Fruit fly (Drosophila melanogaster) S2 (cell line): ENCODE data around the gene na.

Experiments
- CG8478 ChIP-seq: fragments of >200 bp; optimal IDR thresholded peaks from 2 replicates; lab custom pipeline; 2018
- CTCF ChIP-seq, 2 experiments: fragments of >200 bp; optimal IDR thresholded peaks; 2 replicates each; lab custom pipeline; 2018

na gene

dm6 chrX:14266075-14266474 is at the start of gene na, which contains the start of gene CG13404:
Gene na, plus strand, starts transcription at chrX:14266367.
Gene CG13404, minus strand, starts transcription at chrX:14266250.
- TF ChIP-seq CTCF (optimal IDR thresholded peaks at IDR 0.05; lab: Kevin White, UChicago) (no peak), CG8478 (lab: Kevin White, UChicago) (no peak)

dm6 chrX:14216844-14217243 is 49.3 kb upstream of the na start:
- TF ChIP-seq CG8478 (lab: Kevin White, UChicago) = no peak
- no peak for TF ChIP-seq CTCF (optimal IDR thresholded peaks at IDR 0.05; lab: Kevin White, UChicago)

DNA sequence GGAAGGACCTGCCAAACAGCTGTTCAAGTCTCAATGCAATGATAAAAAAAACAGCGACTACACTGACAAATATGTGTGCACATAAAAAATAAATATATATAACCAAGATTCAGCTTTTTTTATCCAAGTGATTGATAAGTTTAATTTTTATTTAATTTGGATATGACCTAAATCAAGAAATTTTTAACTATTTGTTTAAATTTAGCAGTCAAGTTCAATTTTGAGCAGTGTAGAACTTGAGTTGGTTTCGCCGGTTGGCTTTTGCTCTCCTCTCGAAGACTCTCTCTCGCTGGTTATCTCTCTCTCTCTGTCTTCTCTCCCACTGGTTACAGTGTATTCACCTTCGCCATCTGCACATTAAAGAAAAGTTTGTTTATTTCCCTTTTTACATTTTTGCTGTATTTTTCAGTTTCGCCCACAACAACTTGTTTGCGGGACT is 48.1 kb upstream of the na start:
- TF ChIP-seq CTCF (optimal IDR thresholded peaks at IDR 0.05; lab: Kevin White, UChicago) (no peak), CG8478 (lab: Kevin White, UChicago) (no peak)

DNA sequence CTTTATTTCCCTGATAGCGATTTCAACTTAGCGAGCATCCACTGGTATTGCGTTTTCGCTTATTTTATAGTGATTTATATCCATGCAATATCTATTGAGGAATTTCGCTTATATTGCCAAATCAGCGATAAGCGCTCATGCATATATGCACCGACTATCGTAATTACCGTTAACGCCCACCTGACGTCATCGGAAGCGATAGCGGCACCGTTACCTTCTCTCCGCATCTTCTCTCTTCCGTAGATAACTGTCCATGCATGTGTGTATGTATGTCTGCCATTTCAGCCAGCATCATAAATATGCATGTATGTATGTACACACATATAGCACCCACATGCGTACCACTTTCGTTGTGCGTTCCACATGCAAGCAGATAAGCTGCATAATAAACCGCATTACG is 45.0 kb upstream of the na start:
- TF ChIP-seq CTCF (optimal IDR thresholded peaks at IDR 0.05; lab: Kevin White, UChicago) = no peak
- no peak for TF ChIP-seq CG8478 (lab: Kevin White, UChicago)

DNA sequence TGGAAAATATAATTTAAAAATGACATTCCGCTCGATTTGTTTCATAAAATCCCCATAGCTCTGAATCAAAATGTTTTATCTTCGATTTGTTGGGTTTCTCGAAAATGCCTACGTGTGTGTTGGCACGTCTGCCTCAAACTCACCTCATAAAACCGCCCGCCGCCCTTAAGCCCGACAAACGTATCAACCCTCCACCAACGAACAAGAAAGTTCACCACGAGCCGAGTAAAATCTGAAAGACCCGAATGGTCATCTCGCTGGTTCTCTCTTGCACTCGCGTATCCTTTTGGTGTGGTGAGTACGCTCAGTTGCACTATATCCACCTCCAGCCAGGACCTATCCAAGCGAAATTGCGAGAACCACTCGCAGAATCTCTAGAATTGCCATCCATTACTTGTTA is 44.2 kb upstream of the na start:
- no peak for TF ChIP-seq CTCF (optimal IDR thresholded peaks at IDR 0.05; lab: Kevin White, UChicago)
- TF ChIP-seq CG8478 (lab: Kevin White, UChicago) = no peak

DNA sequence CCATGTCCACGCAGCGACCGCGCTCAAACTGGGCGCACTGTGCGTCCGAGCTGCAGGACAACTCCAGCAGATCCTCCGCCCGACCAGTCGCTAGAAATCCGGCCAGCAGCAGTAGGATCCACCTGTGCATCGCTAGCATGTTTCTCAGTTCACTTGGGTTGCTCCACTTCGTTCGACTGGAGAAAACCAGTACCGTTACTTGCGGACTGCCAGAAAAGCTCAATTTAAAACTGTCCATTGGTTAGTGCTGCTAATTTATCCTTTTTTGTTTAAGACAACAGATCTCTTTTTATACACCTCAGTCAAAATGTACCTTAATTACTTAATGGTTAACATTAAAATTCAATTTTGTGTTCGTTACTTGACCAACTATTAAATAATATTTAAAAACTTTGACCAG is 40.5 kb upstream of the na start, which contains the start of gene CG11674:
Gene CG11674 (minus strand): TSS at position 215 of the 400 bp plus-strand sequence.
- TF ChIP-seq CTCF (optimal IDR thresholded peaks at IDR 0.05; lab: Kevin White, UChicago) (no peak), CG8478 (lab: Kevin White, UChicago) (no peak)

DNA sequence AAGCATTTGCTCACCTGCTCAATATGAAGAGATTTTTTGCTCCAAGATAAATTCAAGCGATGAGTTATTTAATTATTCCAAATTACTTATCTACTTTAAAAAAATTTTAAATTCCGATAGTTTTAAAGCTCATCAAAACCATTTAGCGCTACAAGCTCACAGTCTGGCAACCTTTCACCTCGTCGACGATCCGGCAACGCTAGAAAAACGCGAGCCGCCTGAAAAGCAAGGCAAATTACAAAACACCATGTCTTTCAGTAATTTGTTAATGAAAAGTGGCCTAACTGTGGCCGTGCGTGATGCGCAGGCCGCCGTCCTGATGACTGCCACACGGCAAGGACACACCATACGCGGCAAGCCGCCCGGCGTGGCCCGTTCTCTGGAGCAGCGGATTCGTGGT is 40.1 kb upstream of the na start, which contains the start of gene mRpL38:
Gene mRpL38 (plus strand): TSS at position 197 of the 400 bp plus-strand sequence.
- TF ChIP-seq CTCF (optimal IDR thresholded peaks at IDR 0.05; lab: Kevin White, UChicago) (no peak), CG8478 (lab: Kevin White, UChicago) (no peak)

DNA sequence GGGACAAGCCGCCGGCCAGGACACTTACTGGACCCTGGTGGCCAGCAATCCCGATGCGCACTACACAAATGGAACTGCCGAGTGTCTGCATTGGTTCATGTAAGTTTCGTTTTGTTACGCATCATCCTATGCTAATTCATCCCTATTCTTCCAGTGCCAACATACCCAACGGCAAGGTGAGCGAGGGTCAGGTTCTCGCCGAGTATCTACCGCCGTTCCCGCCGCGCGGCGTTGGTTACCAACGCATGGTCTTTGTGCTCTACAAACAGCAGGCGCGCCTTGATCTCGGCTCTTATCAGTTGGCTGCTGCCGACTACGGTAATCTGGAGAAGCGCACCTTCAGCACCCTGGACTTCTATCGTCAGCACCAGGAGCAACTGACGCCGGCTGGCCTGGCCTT is 39.1 kb upstream of the na start:
- no peak for TF ChIP-seq CTCF (optimal IDR thresholded peaks at IDR 0.05; lab: Kevin White, UChicago)
- TF ChIP-seq CG8478 (lab: Kevin White, UChicago) = no peak

dm6 chrX:14233843-14234337 is 32.3 kb upstream of the na start, which contains the start of gene CG42271:
Gene CG42271, minus strand, starts transcription at chrX:14234066.
- no peak for TF ChIP-seq CTCF (optimal IDR thresholded peaks at IDR 0.05; lab: Kevin White, UChicago)
- TF ChIP-seq CG8478 (lab: Kevin White, UChicago) = no peak

DNA sequence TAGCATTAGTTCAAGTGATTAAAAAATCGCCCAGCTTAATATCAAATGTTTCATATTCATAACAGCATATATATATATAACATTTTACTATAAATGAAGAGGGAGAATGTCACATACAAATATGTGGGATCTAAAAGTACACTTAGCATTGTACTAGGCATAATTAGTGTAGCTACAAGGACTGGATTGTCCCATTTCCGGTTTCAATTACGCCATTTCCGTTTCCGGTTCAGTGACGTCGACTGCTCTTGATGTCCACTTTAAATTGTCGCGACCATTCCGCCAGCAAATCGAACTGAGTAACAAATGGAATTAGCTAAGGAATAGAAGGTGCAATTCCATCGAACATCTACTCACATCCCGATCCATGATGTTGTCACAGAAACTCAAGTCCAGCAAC is 31.7 kb upstream of the na start:
- TF ChIP-seq CG8478 (lab: Kevin White, UChicago) (no peak), CTCF (optimal IDR thresholded peaks at IDR 0.05; lab: Kevin White, UChicago) (no peak)

- TF ChIP-seq CTCF (optimal IDR thresholded peaks at IDR 0.05; lab: Kevin White, UChicago) (no peak), CG8478 (lab: Kevin White, UChicago) (no peak)
Measured at dm6 chrX:14237873-14238394, 28.2 kb upstream of the na start, which contains the start of the genes Fbxl4 and Dus2. Gene Fbxl4, minus strand, starts transcription at chrX:14237923. Gene Dus2, plus strand, starts transcription at chrX:14237988.

DNA sequence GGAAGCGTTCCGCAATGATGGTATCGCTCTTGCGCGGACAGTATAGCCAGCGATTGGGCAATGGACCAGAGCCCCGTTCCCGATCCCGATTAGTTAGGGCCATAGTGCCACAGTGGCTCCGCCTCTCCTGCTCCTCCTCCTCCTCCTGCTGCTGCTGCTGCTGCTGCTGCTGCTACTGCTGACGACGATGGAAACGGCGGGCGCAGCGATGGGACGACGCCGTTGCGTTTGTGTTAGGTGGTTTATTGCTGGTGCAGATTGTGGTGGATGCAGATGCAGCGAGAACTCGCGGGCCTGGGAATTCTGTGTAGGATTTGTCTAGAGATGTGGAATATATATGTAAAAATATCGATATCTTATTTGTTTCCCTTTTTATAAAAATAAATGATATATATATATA is 23.7 kb upstream of the na start, which contains the start of gene mRNA-cap:
Gene mRNA-cap (minus strand): TSS at position 344 of the 400 bp plus-strand sequence.
- no peak for TF ChIP-seq CTCF (optimal IDR thresholded peaks at IDR 0.05; lab: Kevin White, UChicago)
- TF ChIP-seq CG8478 (lab: Kevin White, UChicago) = no peak

DNA sequence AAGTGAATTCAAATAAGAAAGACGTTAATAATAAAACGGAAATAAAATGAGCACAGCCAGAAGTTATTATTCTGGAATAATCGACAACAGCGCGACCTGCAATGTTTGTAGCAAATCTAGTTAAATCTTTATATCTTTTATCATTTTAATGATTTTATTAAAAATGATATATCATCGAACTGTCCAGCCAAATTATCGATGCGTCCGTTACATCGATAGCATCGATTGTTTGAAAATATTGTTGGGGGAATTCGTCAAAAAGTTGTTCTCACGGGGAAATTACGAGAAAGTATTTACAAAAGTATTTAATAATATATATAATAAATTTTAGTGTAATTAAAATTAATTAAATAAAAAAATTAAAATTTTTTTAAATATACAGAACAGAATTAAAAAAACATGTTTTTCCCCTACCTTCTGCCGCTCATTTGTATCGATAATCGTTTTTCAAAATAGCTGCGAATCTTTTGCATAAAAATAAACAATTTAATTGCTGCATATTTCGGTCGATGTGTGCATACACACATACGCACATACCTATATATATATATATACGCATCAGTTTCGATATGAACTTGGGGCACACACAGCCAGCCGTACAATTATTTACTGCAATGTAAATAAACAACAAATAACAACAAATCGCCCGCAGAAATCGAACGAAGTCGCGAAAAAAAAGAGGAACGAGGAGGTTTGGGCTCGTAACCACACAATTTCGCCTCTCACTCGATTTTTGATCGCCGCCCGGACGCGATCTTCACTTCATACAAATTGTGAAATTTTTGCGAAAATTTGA is 23.0 kb upstream of the na start, which contains the start of gene CG32599:
Gene CG32599 (plus strand): TSS at position 746 of the 796 bp plus-strand sequence.
- TF ChIP-seq CTCF (optimal IDR thresholded peaks at IDR 0.05; lab: Kevin White, UChicago) (no peak), CG8478 (lab: Kevin White, UChicago) (no peak)

dm6 chrX:14247035-14247786 is 19.0 kb upstream of the na start, which contains the start of gene mud:
Gene mud, plus strand, starts transcription at chrX:14247732.
- TF ChIP-seq CG8478 (lab: Kevin White, UChicago) (no peak), CTCF (optimal IDR thresholded peaks at IDR 0.05; lab: Kevin White, UChicago) (peak; percentile 74 to 85)
